Fruit fly (Drosophila melanogaster) whole organism, embryonic: Measurements from ENCODE around the gene ATPsynepsilonL.

Source experiments
- Hr78 ChIP-seq, 2 experiments: fragments of 200-800 bp in 1 of 2; fragments of >200 bp in 1 of 2; sonication (Bioruptor generic) in 1 of 2; optimal IDR thresholded peaks; 2 replicates each; lab custom pipeline; 2017 to 2019; ENCODE audit warnings: missing biosample characterization in 2 of 2, missing genetic modification characterization in 2 of 2, mild to moderate bottlenecking in 1 of 2, moderate library complexity in 1 of 2
- ato ChIP-seq: fragments of 200-800 bp; sonication (Bioruptor generic); IDR thresholded peaks from 2 replicates; pipeline ENCODE4 v1.3.6; 2022; ENCODE audit warnings: missing biosample characterization, missing genetic modification characterization; ENCODE audit not compliant: partially characterized antibody
- sug ChIP-seq: fragments of 200-800 bp; optimal IDR thresholded peaks from 2 replicates; lab custom pipeline; 2019; ENCODE audit warnings: missing biosample characterization, mild to moderate bottlenecking, missing genetic modification characterization, moderate library complexity

DNA sequence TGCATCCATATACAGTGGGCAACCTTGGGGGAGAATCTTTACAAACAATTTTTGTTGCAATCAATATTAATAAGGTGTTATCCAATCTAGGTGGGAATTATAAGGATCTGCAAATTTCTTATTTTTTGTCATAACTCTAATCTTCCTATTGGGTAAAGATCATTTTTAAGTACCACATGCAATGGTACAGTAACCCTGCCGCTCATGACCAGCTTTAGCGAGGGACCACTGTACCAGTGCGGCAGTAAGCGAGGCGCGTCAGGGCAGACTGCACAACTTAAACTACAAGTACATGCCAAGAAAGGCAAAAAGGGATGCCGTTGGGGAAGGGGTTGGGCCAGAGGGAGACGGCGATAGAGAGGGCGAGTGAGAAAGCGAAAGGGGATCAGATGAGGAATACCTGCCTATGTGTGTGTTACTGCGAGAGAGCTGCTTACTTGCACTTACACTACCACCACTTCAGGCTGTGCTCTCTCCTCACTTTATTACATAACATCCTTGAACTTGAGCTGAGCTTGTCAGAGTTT, 39.0 kb upstream of the ATPsynepsilonL start:
- TF ChIP-seq sug (tag; lab: Kevin White, UChicago) (no peak), Hr78 (GFP tag; optimal IDR thresholded peaks at IDR 0.05; lab: Kevin White, UChicago) (no peak), ato (GFP tag; lab: Robert Waterston, UW) (no peak)
